Fruit fly (Drosophila melanogaster): ENCODE data around the gene mth.

Gene mth

DNA sequence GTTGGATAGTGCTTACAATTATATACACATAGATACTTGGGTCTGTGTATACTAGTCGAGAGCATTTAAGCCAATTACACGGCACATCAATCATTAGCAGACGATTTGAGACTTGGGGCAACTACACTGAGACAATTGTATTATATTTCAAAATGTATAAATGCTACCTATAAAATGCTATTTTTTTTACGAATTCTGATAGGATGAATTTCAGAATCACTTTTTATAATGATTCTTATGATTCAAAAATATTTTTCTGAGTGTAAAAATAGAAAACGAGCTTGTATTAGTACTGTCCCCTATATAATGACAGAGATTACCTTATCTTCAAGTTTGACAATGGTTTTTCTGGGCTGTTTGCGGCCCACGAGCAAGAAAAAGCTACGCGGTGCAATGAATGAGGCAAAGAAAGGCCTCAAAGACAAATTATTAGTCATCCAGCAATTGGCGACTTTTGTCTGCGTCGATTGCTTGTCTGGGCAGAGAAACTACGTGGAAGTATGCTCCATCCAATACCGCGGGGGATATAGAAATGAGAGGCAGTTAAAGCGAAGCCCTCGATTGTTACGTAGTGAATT, 4.0 kb upstream of the mth start (continued):
- TF ChIP-seq CG18262 (tag; optimal IDR thresholded peaks at IDR 0.05) (peak; percentile 84), CG7745 (tag; optimal IDR thresholded peaks at IDR 0.05) (no peak), CG11093 (GFP tag; IDR thresholded peaks at IDR 0.05) (no peak), Max (GFP tag; optimal IDR thresholded peaks at IDR 0.05) (peak; percentile 36), fu2 (GFP tag; optimal IDR thresholded peaks at IDR 0.05) (no peak), CoRest (tag; optimal IDR thresholded peaks at IDR 0.05) (peak; percentile 66), hb (GFP tag; IDR thresholded peaks at IDR 0.05; ENCODE audit: partially characterized antibody) (no peak), wek (GFP tag; optimal IDR thresholded peaks at IDR 0.05) (no peak), Pdp1 (GFP tag; optimal IDR thresholded peaks at IDR 0.05) (peak; percentile 64 to 65), Gug (GFP tag; IDR thresholded peaks at IDR 0.05) (peak; percentile 49; the same call in 1 of the 4 replicates), C15 (GFP tag; IDR thresholded peaks at IDR 0.05) (0 out of 3 replicates have a peak, but pooled peaks have one; percentile 38), Mrtf (GFP tag; IDR thresholded peaks at IDR 0.05) (peak; percentile 69), ewg (GFP tag; optimal IDR thresholded peaks at IDR 0.05) (peak; percentile 27), Dfd (GFP tag; optimal IDR thresholded peaks at IDR 0.05) (no peak), jumu (GFP tag; optimal IDR thresholded peaks at IDR 0.05) (no peak), CG14710 (tag; optimal IDR thresholded peaks at IDR 0.05) (peak; percentile 70), dpn (GFP tag; optimal IDR thresholded peaks at IDR 0.05) (peak; percentile 65 to 74), Bteb2 (GFP tag; optimal IDR thresholded peaks at IDR 0.05) (peak; percentile 43), CG4404 (GFP tag; IDR thresholded peaks at IDR 0.05) (peak; percentile 45; the same call in 1 of the 2 replicates), Scr (GFP tag; IDR thresholded peaks at IDR 0.05; ENCODE audit: partially characterized antibody) (no peak), crp (GFP tag; optimal IDR thresholded peaks at IDR 0.05) (no peak), fd96Cb (tag; optimal IDR thresholded peaks at IDR 0.05) (peak; percentile 82), CG3726 (GFP tag; IDR thresholded peaks at IDR 0.05) (peak; percentile 52; the same call in 1 of the 3 replicates), B-H2 (GFP tag; optimal IDR thresholded peaks at IDR 0.05) (no peak), pfk (GFP tag; optimal IDR thresholded peaks at IDR 0.05) (no peak), CG4282 (GFP tag; optimal IDR thresholded peaks at IDR 0.05) (no peak), hth (optimal IDR thresholded peaks at IDR 0.05) (no peak), CG14965 (GFP tag; optimal IDR thresholded peaks at IDR 0.05; ENCODE audit: borderline replicate concordance) (no peak), Aef1 (GFP tag; IDR thresholded peaks at IDR 0.05) (peak; percentile 75), Bgb (GFP tag; IDR thresholded peaks at IDR 0.05; ENCODE audit: partially characterized antibody) (no peak), CG1529 (GFP tag; optimal IDR thresholded peaks at IDR 0.05) (no peak), Dll (GFP tag; IDR thresholded peaks at IDR 0.05; ENCODE audit: partially characterized antibody) (no peak), BEAF-32 (GFP tag; optimal IDR thresholded peaks at IDR 0.05) (no peak), stc (GFP tag; IDR thresholded peaks at IDR 0.05) (peak; percentile 76), Sin3A (optimal IDR thresholded peaks at IDR 0.05) (no peak), CG8388 (GFP tag; optimal IDR thresholded peaks at IDR 0.05) (peak; percentile 60), CG1832 (GFP tag; optimal IDR thresholded peaks at IDR 0.05) (no peak), Dref (GFP tag; IDR thresholded peaks at IDR 0.05) (no peak), CG11560 (tag; IDR thresholded peaks at IDR 0.05) (0 out of 3 replicates have a peak, but pooled peaks have one; percentile 49), CG14441 (GFP tag; IDR thresholded peaks at IDR 0.05) (peak; percentile 83), Lhr (GFP tag; optimal IDR thresholded peaks at IDR 0.05) (no peak), CG17829 (tag; optimal IDR thresholded peaks at IDR 0.05) (peak; percentile 75), CG8281 (tag; optimal IDR thresholded peaks at IDR 0.05) (peak; percentile 23), disco-r (GFP tag; optimal IDR thresholded peaks at IDR 0.05) (no peak), HLH54F (GFP tag; optimal IDR thresholded peaks at IDR 0.05) (peak; percentile 46), Antp (GFP tag; optimal IDR thresholded peaks at IDR 0.05) (peak; percentile 4), unc-4 (GFP tag; IDR thresholded peaks at IDR 0.05; ENCODE audit: partially characterized antibody) (no peak), sug (tag; optimal IDR thresholded peaks at IDR 0.05) (peak; percentile 67), sna (GFP tag; IDR thresholded peaks at IDR 0.05; ENCODE audit: partially characterized antibody) (no peak), esg (GFP tag; conservative IDR thresholded peaks at IDR 0.05) (peak; percentile 52)
